Worm (Caenorhabditis elegans) whole organism, mixed stage, embryonic: ENCODE data around the gene C09E7.10.

ENCODE experiments used
- M03D4.4 ChIP-seq: sonication (generic microtip); optimal IDR thresholded peaks from 2 replicates; lab custom pipeline; 2017; ENCODE audit warnings: mild to moderate bottlenecking, missing genetic modification characterization, missing compliant biosample characterization
- bed-3 ChIP-seq: fragments of 200-800 bp; sonication (Bioruptor generic); optimal IDR thresholded peaks from 3 replicates; lab custom pipeline; 2018; ENCODE audit warnings: mild to moderate bottlenecking, missing genetic modification characterization, moderate library complexity, missing compliant biosample characterization
- blmp-1 ChIP-seq: fragments of 150-350 bp; optimal IDR thresholded peaks from 2 replicates; lab custom pipeline; 2014; ENCODE audit warnings: missing biosample characterization, missing genetic modification characterization
- ceh-39 ChIP-seq: fragments of 150-350 bp; optimal IDR thresholded peaks from 2 replicates; lab custom pipeline; 2014; ENCODE audit warnings: missing biosample characterization, missing genetic modification characterization
- ceh-43 ChIP-seq: fragments of 200-800 bp; sonication (Bioruptor generic); optimal IDR thresholded peaks from 2 replicates; lab custom pipeline; 2018; ENCODE audit warnings: mild to moderate bottlenecking, missing genetic modification characterization, moderate library complexity, missing compliant biosample characterization
- ceh-83 ChIP-seq: fragments of 200-800 bp; sonication (Bioruptor generic); optimal IDR thresholded peaks from 2 replicates; lab custom pipeline; 2018; ENCODE audit warnings: mild to moderate bottlenecking, missing genetic modification characterization, missing compliant biosample characterization
- ces-1 ChIP-seq: fragments of 150-350 bp; optimal IDR thresholded peaks from 2 replicates; lab custom pipeline; 2014; ENCODE audit warnings: missing biosample characterization, missing genetic modification reagents, missing genetic modification characterization
- cnd-1 ChIP-seq: fragments of 200-800 bp; sonication (Bioruptor generic); optimal IDR thresholded peaks from 2 replicates; lab custom pipeline; 2018; ENCODE audit warnings: mild to moderate bottlenecking, missing genetic modification characterization, missing compliant biosample characterization
- drap-1 ChIP-seq: fragments of 200-800 bp; sonication (Bioruptor generic); optimal IDR thresholded peaks from 3 replicates; lab custom pipeline; 2018; ENCODE audit warnings: mild to moderate bottlenecking, missing genetic modification characterization, missing compliant biosample characterization
- elt-1 ChIP-seq: sonication (generic microtip); optimal IDR thresholded peaks from 2 replicates; lab custom pipeline; 2017; ENCODE audit warnings: missing genetic modification characterization, mild to moderate bottlenecking, missing compliant biosample characterization, antibody characterized with exemption, moderate library complexity, borderline replicate concordance; ENCODE audit not compliant: insufficient read depth
- elt-3 ChIP-seq: fragments of 150-350 bp; optimal IDR thresholded peaks from 2 replicates; lab custom pipeline; 2014; ENCODE audit warnings: missing biosample characterization, missing genetic modification characterization
- flh-1 ChIP-seq: fragments of 200-800 bp; sonication (Bioruptor generic); optimal IDR thresholded peaks from 2 replicates; lab custom pipeline; 2018; ENCODE audit warnings: mild to moderate bottlenecking, missing genetic modification characterization, moderate library complexity, missing compliant biosample characterization
- ham-2 ChIP-seq: fragments of 200-800 bp; sonication (Bioruptor generic); optimal IDR thresholded peaks from 2 replicates; lab custom pipeline; 2018; ENCODE audit warnings: mild to moderate bottlenecking, missing genetic modification characterization, missing compliant biosample characterization
- hlh-1 ChIP-seq: fragments of 150-350 bp; optimal IDR thresholded peaks from 2 replicates; lab custom pipeline; 2014; ENCODE audit warnings: missing biosample characterization, missing genetic modification reagents, missing genetic modification characterization
- lin-13 ChIP-seq: fragments of 150-350 bp; optimal IDR thresholded peaks from 2 replicates; lab custom pipeline; 2014; ENCODE audit warnings: missing biosample characterization, missing genetic modification characterization
- lin-32 ChIP-seq: fragments of 200-800 bp; sonication (Bioruptor generic); optimal IDR thresholded peaks from 2 replicates; lab custom pipeline; 2018; ENCODE audit warnings: mild to moderate bottlenecking, missing genetic modification characterization, missing compliant biosample characterization
- lsy-2 ChIP-seq: fragments of 150-350 bp; optimal IDR thresholded peaks from 2 replicates; lab custom pipeline; 2014; ENCODE audit warnings: missing biosample characterization, missing genetic modification characterization
- mab-5 ChIP-seq: fragments of 150-350 bp; optimal IDR thresholded peaks from 2 replicates; lab custom pipeline; 2014; ENCODE audit warnings: missing biosample characterization, missing genetic modification characterization
- mep-1 ChIP-seq: fragments of 150-350 bp; optimal IDR thresholded peaks from 2 replicates; lab custom pipeline; 2017; ENCODE audit warnings: missing biosample characterization, missing genetic modification reagents, missing genetic modification characterization, inconsistent platforms
- mls-2 ChIP-seq: sonication (generic microtip); optimal IDR thresholded peaks from 2 replicates; lab custom pipeline; 2016; ENCODE audit warnings: mild to moderate bottlenecking, missing genetic modification characterization, moderate library complexity, missing compliant biosample characterization
- nhr-12 ChIP-seq: fragments of 150-350 bp; optimal IDR thresholded peaks from 2 replicates; lab custom pipeline; 2014; ENCODE audit warnings: missing biosample characterization, missing genetic modification characterization
- nhr-2 ChIP-seq: fragments of 150-350 bp; optimal IDR thresholded peaks from 2 replicates; lab custom pipeline; 2014; ENCODE audit warnings: missing biosample characterization, missing genetic modification characterization
- nhr-237 ChIP-seq: fragments of 150-350 bp; optimal IDR thresholded peaks from 2 replicates; lab custom pipeline; 2014; ENCODE audit warnings: missing biosample characterization, missing genetic modification characterization
- nhr-28 ChIP-seq: fragments of 150-350 bp; optimal IDR thresholded peaks from 2 replicates; lab custom pipeline; 2014; ENCODE audit warnings: missing biosample characterization, missing genetic modification characterization
- nhr-76 ChIP-seq: sonication (generic microtip); optimal IDR thresholded peaks from 2 replicates; lab custom pipeline; 2017; ENCODE audit warnings: missing biosample characterization, missing genetic modification characterization
- pha-4 ChIP-seq: fragments of 150-350 bp; optimal IDR thresholded peaks from 2 replicates; lab custom pipeline; 2018; ENCODE audit warnings: missing biosample characterization, missing genetic modification reagents, missing genetic modification characterization
- sem-2 ChIP-seq: fragments of 200-800 bp; sonication (Bioruptor generic); optimal IDR thresholded peaks from 2 replicates; lab custom pipeline; 2018; ENCODE audit warnings: mild to moderate bottlenecking, missing genetic modification characterization, missing compliant biosample characterization
- snpc-4 ChIP-seq: fragments of 150-350 bp; optimal IDR thresholded peaks from 2 replicates; lab custom pipeline; 2014; ENCODE audit warnings: missing biosample characterization, missing genetic modification characterization
- sptf-1 ChIP-seq: sonication (generic microtip); optimal IDR thresholded peaks from 2 replicates; lab custom pipeline; 2017; ENCODE audit warnings: mild to moderate bottlenecking, missing genetic modification characterization, moderate library complexity, missing compliant biosample characterization
- tbx-8 ChIP-seq: fragments of 200-800 bp; sonication (Bioruptor generic); optimal IDR thresholded peaks from 2 replicates; lab custom pipeline; 2018; ENCODE audit warnings: mild to moderate bottlenecking, missing genetic modification characterization, moderate library complexity, missing compliant biosample characterization
- unc-120 ChIP-seq: sonication (generic microtip); optimal IDR thresholded peaks from 2 replicates; lab custom pipeline; 2017; ENCODE audit warnings: missing genetic modification characterization, missing compliant biosample characterization; ENCODE audit not compliant: poor library complexity, severe bottlenecking
- unc-39 ChIP-seq: fragments of 150-350 bp; optimal IDR thresholded peaks from 2 replicates; lab custom pipeline; 2014; ENCODE audit warnings: missing biosample characterization, missing genetic modification characterization
- unc-62 ChIP-seq: fragments of 150-350 bp; optimal IDR thresholded peaks from 2 replicates; lab custom pipeline; 2014; ENCODE audit warnings: missing biosample characterization, missing genetic modification reagents, missing genetic modification characterization
- zip-8 ChIP-seq: fragments of 150-350 bp; optimal IDR thresholded peaks from 2 replicates; lab custom pipeline; 2014; ENCODE audit warnings: missing biosample characterization, missing genetic modification characterization
- ztf-11 ChIP-seq: fragments of 150-350 bp; optimal IDR thresholded peaks from 2 replicates; lab custom pipeline; 2014; ENCODE audit warnings: missing biosample characterization, missing genetic modification characterization

C09E7.10 gene

ce11 chrIII:6492807-6493206 is 27.0 kb downstream of the C09E7.10 start, which contains the start of gene srb-11:
Gene srb-11 (minus strand): TSS chrIII:6492907.
- no peak for TF ChIP-seq tbx-8 (GFP tag; lab: Kevin White, UChicago)
- no peak for TF ChIP-seq nhr-12 (tag; lab: Kevin White, UChicago)
- no peak for TF ChIP-seq ham-2 (GFP tag; lab: Kevin White, UChicago)
- TF ChIP-seq ceh-83 (GFP tag; lab: Kevin White, UChicago) = no peak
- TF ChIP-seq nhr-28 (tag; lab: Kevin White, UChicago) = no peak
- no peak for TF ChIP-seq lsy-2 (tag; lab: Kevin White, UChicago)
- no peak for TF ChIP-seq cnd-1 (tag; lab: Kevin White, UChicago)
- no peak for TF ChIP-seq lin-32
- TF ChIP-seq flh-1 (GFP tag; lab: Kevin White, UChicago) = no peak
- TF ChIP-seq hlh-1 (tag; lab: Kevin White, UChicago) = no peak
- no peak for TF ChIP-seq sem-2 (GFP tag; lab: Kevin White, UChicago)
- TF ChIP-seq mls-2 (tag; lab: Kevin White, UChicago) = no peak
- no peak for TF ChIP-seq elt-1 (tag; lab: Kevin White, UChicago)
- no peak for TF ChIP-seq drap-1 (GFP tag; lab: Kevin White, UChicago)
- no peak for TF ChIP-seq lin-13
- no peak for TF ChIP-seq pha-4 (tag; lab: Kevin White, UChicago)
- no peak for TF ChIP-seq unc-39 (tag; lab: Kevin White, UChicago)
- TF ChIP-seq elt-3 = no peak
- no peak for TF ChIP-seq unc-62 (GFP tag; lab: Kevin White, UChicago)

- TF ChIP-seq ztf-11 (tag; lab: Kevin White, UChicago) (no peak), pha-4 (tag; lab: Kevin White, UChicago) (no peak), M03D4.4 (tag; lab: Kevin White, UChicago) (no peak), sem-2 (GFP tag; lab: Kevin White, UChicago) (no peak), ceh-83 (GFP tag; lab: Kevin White, UChicago) (no peak), nhr-28 (tag; lab: Kevin White, UChicago) (no peak), nhr-76 (tag; lab: Kevin White, UChicago) (no peak), zip-8 (tag; lab: Kevin White, UChicago) (no peak), sptf-1 (tag; lab: Kevin White, UChicago) (no peak), mls-2 (tag; lab: Kevin White, UChicago) (no peak)
Observed at ce11 chrIII:6490989-6491388, 28.9 kb downstream of the C09E7.10 start.

DNA sequence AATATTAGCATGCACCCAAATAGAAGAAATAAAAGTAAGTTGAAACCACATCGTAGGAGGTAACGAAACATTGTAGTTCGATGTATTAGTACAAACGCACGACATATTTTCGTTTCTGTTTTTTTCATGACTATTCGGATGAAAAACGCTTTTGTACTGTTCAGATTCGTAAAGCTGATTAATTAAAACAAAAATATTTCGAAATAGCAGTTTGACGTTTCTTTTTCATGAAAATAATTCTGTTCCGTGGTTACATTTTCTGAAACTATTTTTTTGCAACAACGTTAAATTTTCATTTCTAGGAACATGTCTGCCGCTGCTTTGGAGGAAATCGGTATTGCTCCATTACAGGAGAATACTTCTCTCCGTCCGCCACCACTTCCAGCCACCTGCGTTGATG is 30.4 kb downstream of the C09E7.10 start, which contains the start of gene rpt-3:
rpt-3 (plus strand) TSS at position 301 of the 400 bp plus-strand sequence.
- no peak for TF ChIP-seq flh-1 (GFP tag; lab: Kevin White, UChicago)
- no peak for TF ChIP-seq lin-32
- TF ChIP-seq nhr-76 (tag; lab: Kevin White, UChicago) = no peak
- TF ChIP-seq drap-1 (GFP tag; lab: Kevin White, UChicago) = no peak
- TF ChIP-seq ceh-43 (GFP tag; lab: Kevin White, UChicago) = no peak
- no peak for TF ChIP-seq hlh-1 (tag; lab: Kevin White, UChicago)
- TF ChIP-seq ztf-11 (tag; lab: Kevin White, UChicago) = no peak
- no peak for TF ChIP-seq mep-1 (tag; lab: Kevin White, UChicago)
- TF ChIP-seq tbx-8 (GFP tag; lab: Kevin White, UChicago) = no peak
- TF ChIP-seq ceh-83 (GFP tag; lab: Kevin White, UChicago) = no peak
- TF ChIP-seq mls-2 (tag; lab: Kevin White, UChicago) = no peak
- TF ChIP-seq cnd-1 (tag; lab: Kevin White, UChicago) = no peak
- TF ChIP-seq mab-5 = no peak
- TF ChIP-seq unc-62 (GFP tag; lab: Kevin White, UChicago) = no peak
- TF ChIP-seq bed-3 (GFP tag; lab: Kevin White, UChicago) = no peak
- no peak for TF ChIP-seq sem-2 (GFP tag; lab: Kevin White, UChicago)
- no peak for TF ChIP-seq elt-1 (tag; lab: Kevin White, UChicago)
- no peak for TF ChIP-seq elt-3
- no peak for TF ChIP-seq unc-39 (tag; lab: Kevin White, UChicago)

- TF ChIP-seq ham-2 (GFP tag; lab: Kevin White, UChicago) (no peak), zip-8 (tag; lab: Kevin White, UChicago) (no peak), pha-4 (tag; lab: Kevin White, UChicago) (no peak), hlh-1 (tag; lab: Kevin White, UChicago) (no peak), drap-1 (GFP tag; lab: Kevin White, UChicago) (no peak), tbx-8 (GFP tag; lab: Kevin White, UChicago) (no peak), M03D4.4 (tag; lab: Kevin White, UChicago) (no peak), bed-3 (GFP tag; lab: Kevin White, UChicago) (no peak), unc-39 (tag; lab: Kevin White, UChicago) (no peak), ceh-83 (GFP tag; lab: Kevin White, UChicago) (no peak), ceh-39 (tag; lab: Kevin White, UChicago) (no peak), lin-13 (no peak), nhr-28 (tag; lab: Kevin White, UChicago) (no peak), sem-2 (GFP tag; lab: Kevin White, UChicago) (no peak), sptf-1 (tag; lab: Kevin White, UChicago) (no peak), mep-1 (tag; lab: Kevin White, UChicago) (peak; percentile 39), ceh-43 (GFP tag; lab: Kevin White, UChicago) (peak; percentile 62), flh-1 (GFP tag; lab: Kevin White, UChicago) (no peak), mls-2 (tag; lab: Kevin White, UChicago) (no peak), unc-120 (no peak), snpc-4 (tag; lab: Kevin White, UChicago) (no peak), elt-3 (no peak), blmp-1 (tag; lab: Kevin White, UChicago) (no peak), nhr-12 (tag; lab: Kevin White, UChicago) (no peak), lin-32 (no peak), ztf-11 (tag; lab: Kevin White, UChicago) (no peak), mab-5 (no peak), cnd-1 (tag; lab: Kevin White, UChicago) (no peak), unc-62 (GFP tag; lab: Kevin White, UChicago) (no peak), lsy-2 (tag; lab: Kevin White, UChicago) (peak; percentile 30), ces-1 (GFP tag; lab: Kevin White, UChicago) (peak; percentile 37), elt-1 (tag; lab: Kevin White, UChicago) (no peak), nhr-237 (tag; lab: Kevin White, UChicago) (peak; percentile 2), nhr-2 (tag; lab: Kevin White, UChicago) (no peak)
Observed at ce11 chrIII:6488916-6489315, 30.9 kb downstream of the C09E7.10 start.
